Fruit fly (Drosophila melanogaster): Measurements from ENCODE around the gene CG11857.

The CG11857 gene

dm6 chr3R:25221203-25221807 lies 37.4 kb upstream of the CG11857 start, which contains the start of gene Alg9 (continued):
- TF ChIP-seq pzg (GFP tag; optimal IDR thresholded peaks at IDR 0.05) (peak; percentile 79), pros (GFP tag; optimal IDR thresholded peaks at IDR 0.05) (no peak), mam (GFP tag; optimal IDR thresholded peaks at IDR 0.05) (peak; percentile 26), CG4617 (GFP tag; optimal IDR thresholded peaks at IDR 0.05; ENCODE audit: borderline replicate concordance) (peak; percentile 41), bbx (GFP tag; IDR thresholded peaks at IDR 0.05; ENCODE audit: partially characterized antibody) (peak; percentile 92), Hmr (GFP tag; optimal IDR thresholded peaks at IDR 0.05) (no peak), vvl (GFP tag; IDR thresholded peaks at IDR 0.05) (0 out of 2 replicates have a peak, but pooled peaks have one; percentile 37), zfh2 (GFP tag; optimal IDR thresholded peaks at IDR 0.05) (no peak), dpn (GFP tag; optimal IDR thresholded peaks at IDR 0.05) (peak in 1 of 2 experiments; percentile 6), ind (GFP tag; optimal IDR thresholded peaks at IDR 0.05) (no peak), Rfx (GFP tag; IDR thresholded peaks at IDR 0.05) (peak; percentile 34; the same call in 1 of the 2 replicates), Sin3A (optimal IDR thresholded peaks at IDR 0.05) (peak; percentile 56), gce (GFP tag; IDR thresholded peaks at IDR 0.05) (no peak), nom (GFP tag; optimal IDR thresholded peaks at IDR 0.05) (no peak), CG12391 (tag; optimal IDR thresholded peaks at IDR 0.05) (no peak), CG31388 (GFP tag; optimal IDR thresholded peaks at IDR 0.05) (no peak), HLH4C (GFP tag; IDR thresholded peaks at IDR 0.05; ENCODE audit: partially characterized antibody) (peak; percentile 95), da (GFP tag; optimal IDR thresholded peaks at IDR 0.05) (no peak), Myb (GFP tag; optimal IDR thresholded peaks at IDR 0.05) (peak; percentile 98), sna (GFP tag; IDR thresholded peaks at IDR 0.05; ENCODE audit: partially characterized antibody) (peak; percentile 89), CG34422 (GFP tag; IDR thresholded peaks at IDR 0.05) (peak; percentile 76; the same call in 1 of the 3 replicates), CG7963 (GFP tag; IDR thresholded peaks at IDR 0.05; ENCODE audit: partially characterized antibody) (peak; percentile 91), tgo (GFP tag; IDR thresholded peaks at IDR 0.05) (no peak), mirr (GFP tag; optimal IDR thresholded peaks at IDR 0.05) (no peak), ssp (GFP tag; IDR thresholded peaks at IDR 0.05) (peak; percentile 98), D (optimal IDR thresholded peaks at IDR 0.05) (no peak), D (GFP tag; optimal IDR thresholded peaks at IDR 0.05) (no peak), CG10267 (tag; optimal IDR thresholded peaks at IDR 0.05) (no peak), Mrtf (GFP tag; IDR thresholded peaks at IDR 0.05) (no peak), Eip74EF (GFP tag; optimal IDR thresholded peaks at IDR 0.05) (no peak), bigmax (GFP tag; optimal IDR thresholded peaks at IDR 0.05) (no peak), CG17359 (tag; optimal IDR thresholded peaks at IDR 0.05) (no peak), crol (GFP tag; IDR thresholded peaks at IDR 0.05) (no peak), CG10565 (GFP tag; optimal IDR thresholded peaks at IDR 0.05) (no peak), TFAM (GFP tag; optimal IDR thresholded peaks at IDR 0.05) (no peak), CG14441 (GFP tag; IDR thresholded peaks at IDR 0.05) (no peak), CG7745 (tag; optimal IDR thresholded peaks at IDR 0.05) (no peak), CG12236 (GFP tag; optimal IDR thresholded peaks at IDR 0.05) (no peak), CG16813 (GFP tag; IDR thresholded peaks at IDR 0.05; ENCODE audit: partially characterized antibody) (peak; percentile 89), BEAF-32 (GFP tag; optimal IDR thresholded peaks at IDR 0.05) (peak; percentile 84), HmgD (GFP tag; optimal IDR thresholded peaks at IDR 0.05) (peak; percentile 46), rib (GFP tag; IDR thresholded peaks at IDR 0.05) (no peak), unc-4 (GFP tag; IDR thresholded peaks at IDR 0.05; ENCODE audit: partially characterized antibody) (peak; percentile 89), CG8089 (GFP tag; optimal IDR thresholded peaks at IDR 0.05) (no peak), Kr (GFP tag; optimal IDR thresholded peaks at IDR 0.05) (no peak), CG11560 (tag; IDR thresholded peaks at IDR 0.05) (no peak), CG10366 (GFP tag; IDR thresholded peaks at IDR 0.05) (no peak), CG15514 (GFP tag; optimal IDR thresholded peaks at IDR 0.05) (peak; percentile 94), twi (tag; optimal IDR thresholded peaks at IDR 0.05) (no peak), CG2199 (GFP tag; IDR thresholded peaks at IDR 0.05) (no peak)
